Worm (Caenorhabditis elegans) whole organism, mixed stage, embryonic: Measurements from ENCODE around the gene F12A10.1.

ENCODE experiments used
- M03D4.4 ChIP-seq: sonication (generic microtip); optimal IDR thresholded peaks from 2 replicates; lab custom pipeline; 2017; ENCODE audit warnings: mild to moderate bottlenecking, missing genetic modification characterization, missing compliant biosample characterization
- blmp-1 ChIP-seq: fragments of 150-350 bp; optimal IDR thresholded peaks from 2 replicates; lab custom pipeline; 2014; ENCODE audit warnings: missing biosample characterization, missing genetic modification characterization
- ces-1 ChIP-seq: fragments of 150-350 bp; optimal IDR thresholded peaks from 2 replicates; lab custom pipeline; 2014; ENCODE audit warnings: missing biosample characterization, missing genetic modification reagents, missing genetic modification characterization
- cnd-1 ChIP-seq: fragments of 200-800 bp; sonication (Bioruptor generic); optimal IDR thresholded peaks from 2 replicates; lab custom pipeline; 2018; ENCODE audit warnings: mild to moderate bottlenecking, missing genetic modification characterization, missing compliant biosample characterization
- elt-1 ChIP-seq: sonication (generic microtip); optimal IDR thresholded peaks from 2 replicates; lab custom pipeline; 2017; ENCODE audit warnings: missing genetic modification characterization, mild to moderate bottlenecking, missing compliant biosample characterization, antibody characterized with exemption, moderate library complexity, borderline replicate concordance; ENCODE audit not compliant: insufficient read depth
- elt-3 ChIP-seq: fragments of 150-350 bp; optimal IDR thresholded peaks from 2 replicates; lab custom pipeline; 2014; ENCODE audit warnings: missing biosample characterization, missing genetic modification characterization
- flh-1 ChIP-seq: fragments of 200-800 bp; sonication (Bioruptor generic); optimal IDR thresholded peaks from 2 replicates; lab custom pipeline; 2018; ENCODE audit warnings: mild to moderate bottlenecking, missing genetic modification characterization, moderate library complexity, missing compliant biosample characterization
- ham-2 ChIP-seq: fragments of 200-800 bp; sonication (Bioruptor generic); optimal IDR thresholded peaks from 2 replicates; lab custom pipeline; 2018; ENCODE audit warnings: mild to moderate bottlenecking, missing genetic modification characterization, missing compliant biosample characterization
- hlh-1 ChIP-seq: fragments of 150-350 bp; optimal IDR thresholded peaks from 2 replicates; lab custom pipeline; 2014; ENCODE audit warnings: missing biosample characterization, missing genetic modification reagents, missing genetic modification characterization
- lin-13 ChIP-seq: fragments of 150-350 bp; optimal IDR thresholded peaks from 2 replicates; lab custom pipeline; 2014; ENCODE audit warnings: missing biosample characterization, missing genetic modification characterization
- lin-32 ChIP-seq: fragments of 200-800 bp; sonication (Bioruptor generic); optimal IDR thresholded peaks from 2 replicates; lab custom pipeline; 2018; ENCODE audit warnings: mild to moderate bottlenecking, missing genetic modification characterization, missing compliant biosample characterization
- mab-5 ChIP-seq: fragments of 150-350 bp; optimal IDR thresholded peaks from 2 replicates; lab custom pipeline; 2014; ENCODE audit warnings: missing biosample characterization, missing genetic modification characterization
- mep-1 ChIP-seq: fragments of 150-350 bp; optimal IDR thresholded peaks from 2 replicates; lab custom pipeline; 2017; ENCODE audit warnings: missing biosample characterization, missing genetic modification reagents, missing genetic modification characterization, inconsistent platforms
- mls-2 ChIP-seq: sonication (generic microtip); optimal IDR thresholded peaks from 2 replicates; lab custom pipeline; 2016; ENCODE audit warnings: mild to moderate bottlenecking, missing genetic modification characterization, moderate library complexity, missing compliant biosample characterization
- nhr-12 ChIP-seq: fragments of 150-350 bp; optimal IDR thresholded peaks from 2 replicates; lab custom pipeline; 2014; ENCODE audit warnings: missing biosample characterization, missing genetic modification characterization
- nhr-2 ChIP-seq: fragments of 150-350 bp; optimal IDR thresholded peaks from 2 replicates; lab custom pipeline; 2014; ENCODE audit warnings: missing biosample characterization, missing genetic modification characterization
- nhr-237 ChIP-seq: fragments of 150-350 bp; optimal IDR thresholded peaks from 2 replicates; lab custom pipeline; 2014; ENCODE audit warnings: missing biosample characterization, missing genetic modification characterization
- nhr-76 ChIP-seq: sonication (generic microtip); optimal IDR thresholded peaks from 2 replicates; lab custom pipeline; 2017; ENCODE audit warnings: missing biosample characterization, missing genetic modification characterization
- pha-4 ChIP-seq: fragments of 150-350 bp; optimal IDR thresholded peaks from 2 replicates; lab custom pipeline; 2018; ENCODE audit warnings: missing biosample characterization, missing genetic modification reagents, missing genetic modification characterization
- sem-2 ChIP-seq: fragments of 200-800 bp; sonication (Bioruptor generic); optimal IDR thresholded peaks from 2 replicates; lab custom pipeline; 2018; ENCODE audit warnings: mild to moderate bottlenecking, missing genetic modification characterization, missing compliant biosample characterization
- sptf-1 ChIP-seq: sonication (generic microtip); optimal IDR thresholded peaks from 2 replicates; lab custom pipeline; 2017; ENCODE audit warnings: mild to moderate bottlenecking, missing genetic modification characterization, moderate library complexity, missing compliant biosample characterization
- tbx-8 ChIP-seq: fragments of 200-800 bp; sonication (Bioruptor generic); optimal IDR thresholded peaks from 2 replicates; lab custom pipeline; 2018; ENCODE audit warnings: mild to moderate bottlenecking, missing genetic modification characterization, moderate library complexity, missing compliant biosample characterization
- unc-120 ChIP-seq: sonication (generic microtip); optimal IDR thresholded peaks from 2 replicates; lab custom pipeline; 2017; ENCODE audit warnings: missing genetic modification characterization, missing compliant biosample characterization; ENCODE audit not compliant: poor library complexity, severe bottlenecking
- unc-39 ChIP-seq: fragments of 150-350 bp; optimal IDR thresholded peaks from 2 replicates; lab custom pipeline; 2014; ENCODE audit warnings: missing biosample characterization, missing genetic modification characterization
- unc-62 ChIP-seq: fragments of 150-350 bp; optimal IDR thresholded peaks from 2 replicates; lab custom pipeline; 2014; ENCODE audit warnings: missing biosample characterization, missing genetic modification reagents, missing genetic modification characterization
- zip-8 ChIP-seq: fragments of 150-350 bp; optimal IDR thresholded peaks from 2 replicates; lab custom pipeline; 2014; ENCODE audit warnings: missing biosample characterization, missing genetic modification characterization

F12A10.1 gene

DNA sequence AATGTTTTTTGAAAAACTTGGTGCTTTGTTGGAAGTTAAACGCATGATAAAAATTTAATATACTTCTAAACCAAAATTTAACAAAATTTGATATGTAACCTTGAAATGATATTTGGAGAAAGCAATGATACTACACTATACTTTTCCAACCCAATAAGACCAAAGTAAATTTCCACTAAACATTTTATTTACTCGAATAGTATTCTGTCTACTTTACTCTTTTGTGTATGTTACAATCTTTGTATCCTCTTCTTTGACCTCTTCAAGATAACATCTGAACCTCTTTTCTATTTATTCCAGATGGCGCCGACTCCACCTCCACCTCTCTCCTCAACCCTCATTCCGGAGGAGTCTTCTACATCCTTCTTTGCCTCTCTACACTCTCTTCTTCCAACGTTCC lies 42.8 kb upstream of the F12A10.1 start, which contains the start of gene dhs-5:
dhs-5 (plus strand) TSS at position 301 of the 400 bp plus-strand sequence.
- TF ChIP-seq unc-120 (tag; lab: Kevin White, UChicago) (no peak), cnd-1 (tag; lab: Kevin White, UChicago) (no peak), elt-1 (tag; lab: Kevin White, UChicago) (no peak), nhr-12 (tag; lab: Kevin White, UChicago) (no peak), M03D4.4 (tag; lab: Kevin White, UChicago) (no peak), lin-32 (GFP tag; lab: Kevin White, UChicago) (no peak), elt-3 (tag; lab: Kevin White, UChicago) (no peak)

DNA sequence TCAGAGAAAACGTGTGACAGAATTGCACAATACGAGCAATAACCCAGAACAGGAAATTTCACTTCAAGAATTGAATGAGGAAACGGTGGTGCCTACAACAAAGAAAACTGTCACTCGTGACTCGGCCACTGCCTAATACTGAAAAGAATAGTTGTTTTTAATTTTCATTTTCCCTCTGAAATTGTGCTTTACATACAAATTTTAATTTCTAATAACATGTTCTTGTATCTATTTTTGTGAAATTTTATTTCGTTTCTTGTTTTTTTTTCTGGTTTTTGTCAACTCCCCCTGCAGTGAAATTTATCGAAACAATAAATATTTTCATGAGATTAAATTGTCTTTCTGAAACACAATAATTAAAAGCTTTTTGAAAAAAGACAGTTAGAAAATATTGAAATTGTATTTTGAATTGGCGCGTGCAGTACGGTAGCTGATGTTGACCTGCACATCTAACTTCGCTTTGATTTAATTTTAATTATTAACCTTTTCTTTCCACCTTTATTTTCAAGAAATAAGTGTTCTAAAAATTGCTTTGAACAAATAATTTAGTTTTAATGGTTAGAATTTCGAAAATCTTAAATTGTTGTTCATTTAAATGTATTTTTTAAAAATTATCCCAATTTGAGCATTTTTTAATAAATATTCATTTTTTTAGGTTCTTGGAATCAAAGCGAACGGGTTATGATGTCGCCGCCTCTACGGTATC lies 40.5 kb upstream of the F12A10.1 start, which contains the start of gene daz-1:
daz-1 (plus strand) TSS at position 656 of the 706 bp plus-strand sequence.
- TF ChIP-seq flh-1: no peak
- TF ChIP-seq sem-2 (GFP tag; lab: Kevin White, UChicago): no peak
- no peak for TF ChIP-seq tbx-8 (GFP tag; lab: Kevin White, UChicago)
- no peak for TF ChIP-seq elt-3 (tag; lab: Kevin White, UChicago)
- TF ChIP-seq unc-39: no peak
- TF ChIP-seq nhr-2: no peak
- no peak for TF ChIP-seq mab-5 (tag; lab: Kevin White, UChicago)
- TF ChIP-seq lin-32 (GFP tag; lab: Kevin White, UChicago): no peak
- TF ChIP-seq hlh-1 (tag; lab: Kevin White, UChicago): no peak
- TF ChIP-seq mep-1 (tag; lab: Kevin White, UChicago): no peak

DNA sequence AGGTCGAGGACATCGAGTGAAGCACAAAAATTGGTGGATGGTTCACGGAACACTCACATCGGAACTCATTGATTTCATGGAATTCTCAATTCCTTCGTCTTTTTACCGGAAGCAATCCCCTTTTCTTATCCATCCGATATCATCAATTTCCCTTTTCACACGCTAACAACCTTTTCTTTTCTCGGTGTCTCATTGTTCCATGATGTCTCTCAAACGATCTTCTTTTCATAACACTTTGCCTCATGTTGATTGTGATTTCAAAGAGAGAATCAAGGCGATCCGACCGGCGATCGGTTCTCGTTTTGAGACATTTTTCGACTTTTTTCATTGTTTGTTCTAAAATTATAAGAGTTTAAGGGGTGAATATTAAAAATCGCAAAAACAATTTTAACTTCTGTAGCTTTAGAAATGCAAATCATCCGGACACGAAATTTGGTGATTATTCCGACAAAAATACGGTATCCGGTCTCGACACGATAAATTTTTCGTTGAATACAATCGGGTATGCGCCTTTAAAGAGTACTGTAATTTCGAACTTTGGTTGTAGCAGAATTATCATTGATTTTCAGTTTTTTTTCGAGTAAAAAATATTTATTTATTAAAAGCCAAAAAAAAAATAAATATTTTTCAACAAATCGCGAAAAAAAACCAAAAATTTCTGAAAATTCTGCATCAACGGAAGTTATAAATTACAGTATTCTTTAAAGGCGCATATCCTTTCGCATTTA lies 37.5 kb upstream of the F12A10.1 start:
- no peak for TF ChIP-seq flh-1
- no peak for TF ChIP-seq unc-120 (tag; lab: Kevin White, UChicago)
- TF ChIP-seq blmp-1 (tag; lab: Kevin White, UChicago): peak; percentile 61

DNA sequence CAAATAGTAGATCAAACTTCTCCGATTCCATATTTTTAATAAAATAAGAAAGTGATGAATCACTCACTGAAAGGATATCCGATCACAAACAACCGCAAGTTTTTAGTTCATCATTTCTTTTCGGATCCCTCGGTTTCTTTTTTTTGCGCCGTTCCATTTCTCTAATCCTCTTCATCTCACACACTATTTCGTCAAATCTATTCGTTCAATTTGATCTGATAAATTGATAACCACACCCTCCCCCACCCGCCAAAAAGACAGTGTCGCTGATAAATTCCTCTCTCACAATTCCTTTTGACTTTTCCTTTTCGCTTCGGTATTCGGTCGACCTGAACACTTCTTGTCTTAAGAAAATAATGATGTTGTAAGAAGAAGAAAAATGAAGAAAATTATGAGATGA lies 36.8 kb upstream of the F12A10.1 start:
- TF ChIP-seq mep-1 (tag; lab: Kevin White, UChicago) (no peak), lin-13 (tag; lab: Kevin White, UChicago) (no peak), nhr-76 (no peak), nhr-237 (tag; lab: Kevin White, UChicago) (no peak), flh-1 (no peak), unc-39 (no peak)

DNA sequence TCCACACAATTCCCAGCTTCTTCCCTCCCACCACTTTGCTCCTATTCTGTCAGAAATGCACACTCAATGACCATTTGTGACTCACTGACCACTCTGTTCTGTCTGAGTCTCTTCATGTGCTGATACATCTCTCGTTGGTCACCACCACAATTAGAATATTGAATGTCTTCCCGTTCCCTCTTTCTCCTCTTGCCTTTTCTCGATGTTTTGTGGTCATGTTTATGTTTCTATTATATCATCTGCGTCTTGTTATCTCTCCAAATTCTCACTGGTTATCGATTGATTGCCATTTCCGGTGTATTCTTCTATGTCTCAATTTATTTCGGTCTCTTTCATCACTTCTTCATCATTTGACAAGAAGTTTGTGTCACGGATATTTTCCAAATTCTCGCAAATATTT lies 35.4 kb upstream of the F12A10.1 start:
- TF ChIP-seq unc-62 (peak; percentile 14), ces-1 (GFP tag; lab: Kevin White, UChicago) (peak; percentile 74), mls-2 (tag; lab: Kevin White, UChicago) (peak; percentile 46), elt-1 (tag; lab: Kevin White, UChicago) (no peak), mep-1 (tag; lab: Kevin White, UChicago) (peak; percentile 37)
- TF ChIP-seq, all 35 proteins: peak for 4

DNA sequence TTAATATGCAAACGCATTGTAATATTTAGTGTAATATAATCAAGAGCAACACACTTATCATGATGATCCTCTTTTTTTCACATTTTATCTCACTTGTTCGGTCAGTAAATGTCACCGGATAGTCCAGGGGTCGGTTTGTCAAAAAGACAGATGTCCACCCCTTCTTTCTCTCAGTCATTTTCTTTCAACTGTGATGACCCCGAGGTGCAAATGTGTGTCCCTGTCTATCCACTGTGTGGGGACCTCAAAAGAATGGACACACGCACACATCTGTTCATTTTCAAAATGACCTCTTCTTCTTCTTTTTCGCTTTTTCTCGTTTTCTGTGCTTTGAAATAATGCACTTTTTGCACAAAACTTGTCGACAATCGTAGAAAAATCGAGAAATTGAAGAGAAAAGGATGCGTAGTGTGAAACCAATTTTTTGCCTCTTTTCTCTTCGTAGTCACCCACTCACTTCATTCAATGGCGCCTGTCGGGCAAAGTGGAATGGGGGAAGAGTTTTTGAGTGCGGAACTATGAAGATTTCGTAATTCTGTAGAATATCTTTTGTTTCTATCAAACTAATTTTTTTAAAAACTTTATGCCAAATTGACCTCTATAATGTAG lies 32.5 kb upstream of the F12A10.1 start:
- TF ChIP-seq elt-1 (tag; lab: Kevin White, UChicago): no peak
- no peak for TF ChIP-seq unc-62
- TF ChIP-seq pha-4: no peak
- no peak for TF ChIP-seq zip-8 (tag; lab: Kevin White, UChicago)
- no peak for TF ChIP-seq ham-2
- no peak for TF ChIP-seq mab-5 (tag; lab: Kevin White, UChicago)
- TF ChIP-seq nhr-2: peak; percentile 98
- TF ChIP-seq lin-32 (GFP tag; lab: Kevin White, UChicago): peak; percentile 24
- TF ChIP-seq hlh-1 (tag; lab: Kevin White, UChicago): peak; percentile 47
- TF ChIP-seq cnd-1 (tag; lab: Kevin White, UChicago): peak; percentile 41
- no peak for TF ChIP-seq sptf-1 (tag; lab: Kevin White, UChicago)
